Worm (Caenorhabditis elegans) whole organism, L2 larva: ENCODE measurements around the gene C16A3.5.
A peak's percentile ranks its signal among the peaks of the same experiment; 100 is the strongest.

Experiments used
- C34F6.9 ChIP-seq: fragments of 150-350 bp; optimal IDR thresholded peaks from 2 replicates; lab custom pipeline; 2014; ENCODE audit warnings: missing biosample characterization, missing genetic modification characterization
- F13H6.1 ChIP-seq: sonication (generic microtip); optimal IDR thresholded peaks from 2 replicates; lab custom pipeline; 2016; ENCODE audit warnings: missing genetic modification characterization, missing compliant biosample characterization
- R02D3.7 ChIP-seq: fragments of 150-350 bp; optimal IDR thresholded peaks from 2 replicates; lab custom pipeline; 2014; ENCODE audit warnings: missing biosample characterization, missing genetic modification characterization
- Y55F3AM.14 ChIP-seq: fragments of 200-800 bp; sonication (Bioruptor generic); optimal IDR thresholded peaks from 2 replicates; lab custom pipeline; 2018; ENCODE audit warnings: mild to moderate bottlenecking, missing genetic modification characterization, missing compliant biosample characterization
- ZK546.5 ChIP-seq: sonication (generic microtip); optimal IDR thresholded peaks from 2 replicates; lab custom pipeline; 2017; ENCODE audit warnings: missing biosample characterization, missing genetic modification characterization
- alr-1 ChIP-seq: fragments of 150-350 bp; optimal IDR thresholded peaks from 2 replicates; lab custom pipeline; 2014; ENCODE audit warnings: missing biosample characterization, missing genetic modification characterization
- aly-2 ChIP-seq: fragments of 150-350 bp; optimal IDR thresholded peaks from 2 replicates; lab custom pipeline; 2014; ENCODE audit warnings: missing biosample characterization, missing genetic modification characterization
- ama-1 ChIP-seq: fragments of 150-350 bp; optimal IDR thresholded peaks from 2 replicates; lab custom pipeline; 2018; ENCODE audit warnings: inconsistent platforms
- blmp-1 ChIP-seq: sonication (generic microtip); optimal IDR thresholded peaks from 2 replicates; lab custom pipeline; 2017; ENCODE audit warnings: missing genetic modification characterization, mild to moderate bottlenecking, missing compliant biosample characterization, antibody characterized with exemption, moderate library complexity; ENCODE audit not compliant: insufficient read depth
- ceh-82 ChIP-seq: fragments of 150-350 bp; optimal IDR thresholded peaks from 2 replicates; lab custom pipeline; 2014; ENCODE audit warnings: missing biosample characterization, missing genetic modification characterization
- crh-2 ChIP-seq: sonication (generic microtip); optimal IDR thresholded peaks from 2 replicates; lab custom pipeline; 2017; ENCODE audit warnings: missing biosample characterization, missing genetic modification characterization
- dmd-4 ChIP-seq: sonication (generic microtip); optimal IDR thresholded peaks from 2 replicates; lab custom pipeline; 2017; ENCODE audit warnings: missing biosample characterization, missing genetic modification characterization
- egl-27 ChIP-seq: sonication (generic microtip); optimal IDR thresholded peaks from 3 replicates; lab custom pipeline; 2017; ENCODE audit warnings: missing biosample characterization, missing genetic modification reagents, missing genetic modification characterization
- elt-1 ChIP-seq: fragments of 150-350 bp; optimal IDR thresholded peaks from 2 replicates; lab custom pipeline; 2014; ENCODE audit warnings: missing biosample characterization, missing genetic modification characterization
- fos-1 ChIP-seq: fragments of 150-350 bp; optimal IDR thresholded peaks from 2 replicates; lab custom pipeline; 2014; ENCODE audit warnings: missing biosample characterization, missing genetic modification characterization
- gmeb-1 ChIP-seq: fragments of 150-350 bp; optimal IDR thresholded peaks from 2 replicates; lab custom pipeline; 2014; ENCODE audit warnings: missing biosample characterization, missing genetic modification characterization
- lin-11 ChIP-seq: fragments of 150-350 bp; sonication (generic microtip); optimal IDR thresholded peaks from 2 replicates; lab custom pipeline; 2014; ENCODE audit warnings: missing biosample characterization, missing genetic modification characterization, inconsistent platforms, mixed read lengths
- lin-13 ChIP-seq: fragments of 150-350 bp; optimal IDR thresholded peaks from 2 replicates; lab custom pipeline; 2014; ENCODE audit warnings: missing biosample characterization, missing genetic modification reagents, missing genetic modification characterization
- lin-39 ChIP-seq: fragments of 150-350 bp; optimal IDR thresholded peaks from 2 replicates; lab custom pipeline; 2014; ENCODE audit warnings: missing biosample characterization, missing genetic modification reagents, missing genetic modification characterization
- lsy-2 ChIP-seq, 2 experiments: fragments of 150-350 bp in 1 of 2; sonication (generic microtip) in 1 of 2; optimal IDR thresholded peaks; 2 replicates each; lab custom pipeline; 2014 to 2017; ENCODE audit warnings: missing biosample characterization in 2 of 2, missing genetic modification characterization in 2 of 2
- mab-5 ChIP-seq: fragments of 150-350 bp; optimal IDR thresholded peaks from 2 replicates; lab custom pipeline; 2014; ENCODE audit warnings: missing biosample characterization, missing genetic modification characterization
- mbf-1 ChIP-seq: sonication (generic microtip); optimal IDR thresholded peaks from 2 replicates; lab custom pipeline; 2017; ENCODE audit warnings: missing biosample characterization, missing genetic modification characterization
- mdl-1 ChIP-seq, 2 experiments: fragments of 150-350 bp in 1 of 2; sonication (generic microtip) in 1 of 2; optimal IDR thresholded peaks; 2 replicates each; lab custom pipeline; 2017; ENCODE audit warnings: missing biosample characterization in 2 of 2, missing genetic modification characterization in 2 of 2
- nhr-10 ChIP-seq: sonication (generic microtip); optimal IDR thresholded peaks from 2 replicates; lab custom pipeline; 2017; ENCODE audit warnings: missing biosample characterization, missing genetic modification characterization
- nhr-129 ChIP-seq: fragments of 150-350 bp; optimal IDR thresholded peaks from 2 replicates; lab custom pipeline; 2014; ENCODE audit warnings: missing biosample characterization, missing genetic modification characterization
- nhr-21 ChIP-seq: fragments of 150-350 bp; optimal IDR thresholded peaks from 2 replicates; lab custom pipeline; 2014; ENCODE audit warnings: missing biosample characterization, missing genetic modification characterization
- nhr-23 ChIP-seq: fragments of 150-350 bp; optimal IDR thresholded peaks from 2 replicates; lab custom pipeline; 2014; ENCODE audit warnings: missing biosample characterization, missing genetic modification reagents, missing genetic modification characterization
- nhr-237 ChIP-seq: fragments of 150-350 bp; optimal IDR thresholded peaks from 2 replicates; lab custom pipeline; 2014; ENCODE audit warnings: missing biosample characterization, missing genetic modification characterization
- nhr-25 ChIP-seq: fragments of 150-350 bp; sonication (generic microtip); optimal IDR thresholded peaks from 3 replicates; lab custom pipeline; 2014; ENCODE audit warnings: missing biosample characterization, missing genetic modification characterization
- nhr-6 ChIP-seq: fragments of 150-350 bp; optimal IDR thresholded peaks from 2 replicates; lab custom pipeline; 2014; ENCODE audit warnings: missing biosample characterization, missing genetic modification characterization
- nhr-77 ChIP-seq: fragments of 150-350 bp; optimal IDR thresholded peaks from 2 replicates; lab custom pipeline; 2014; ENCODE audit warnings: missing biosample characterization, missing genetic modification characterization
- peb-1 ChIP-seq: fragments of 150-350 bp; optimal IDR thresholded peaks from 2 replicates; lab custom pipeline; 2014; ENCODE audit warnings: missing biosample characterization, missing genetic modification characterization
- sem-4 ChIP-seq: fragments of 150-350 bp; optimal IDR thresholded peaks from 2 replicates; lab custom pipeline; 2014; ENCODE audit warnings: missing biosample characterization, missing genetic modification reagents, missing genetic modification characterization
- sma-3 ChIP-seq: sonication (generic microtip); optimal IDR thresholded peaks from 2 replicates; lab custom pipeline; 2016; ENCODE audit warnings: missing genetic modification reagents, missing genetic modification characterization, missing compliant biosample characterization
- sma-9 ChIP-seq, 2 experiments: fragments of 150-350 bp in 1 of 2; sonication (generic microtip) in 1 of 2; optimal IDR thresholded peaks; 2 replicates each; lab custom pipeline; 2014 to 2016; ENCODE audit warnings: missing genetic modification characterization in 2 of 2, mild to moderate bottlenecking in 1 of 2, missing biosample characterization in 1 of 2, missing compliant biosample characterization in 1 of 2, missing genetic modification reagents in 1 of 2, moderate library complexity in 1 of 2
- unc-39 ChIP-seq: fragments of 150-350 bp; optimal IDR thresholded peaks from 2 replicates; lab custom pipeline; 2014; ENCODE audit warnings: missing biosample characterization, missing genetic modification characterization
- unc-55 ChIP-seq: fragments of 150-350 bp; sonication (generic microtip); optimal IDR thresholded peaks from 3 replicates; lab custom pipeline; 2014; ENCODE audit warnings: missing biosample characterization, missing genetic modification reagents, missing genetic modification characterization
- unc-62 ChIP-seq: fragments of 150-350 bp; optimal IDR thresholded peaks from 2 replicates; lab custom pipeline; 2014; ENCODE audit warnings: missing biosample characterization, missing genetic modification reagents, missing genetic modification characterization
- zag-1 ChIP-seq: fragments of 150-350 bp; optimal IDR thresholded peaks from 2 replicates; lab custom pipeline; 2014; ENCODE audit warnings: missing biosample characterization, missing genetic modification characterization
- ztf-1 ChIP-seq: fragments of 200-800 bp; sonication (Bioruptor generic); conservative IDR thresholded peaks from 2 replicates; pipeline ENCODE4 v1.3.6; 2022; ENCODE audit warnings: missing genetic modification characterization, missing compliant biosample characterization
- ztf-4 ChIP-seq: fragments of 150-350 bp; optimal IDR thresholded peaks from 2 replicates; lab custom pipeline; 2014; ENCODE audit warnings: missing biosample characterization, missing genetic modification characterization

C16A3.5 gene

DNA sequence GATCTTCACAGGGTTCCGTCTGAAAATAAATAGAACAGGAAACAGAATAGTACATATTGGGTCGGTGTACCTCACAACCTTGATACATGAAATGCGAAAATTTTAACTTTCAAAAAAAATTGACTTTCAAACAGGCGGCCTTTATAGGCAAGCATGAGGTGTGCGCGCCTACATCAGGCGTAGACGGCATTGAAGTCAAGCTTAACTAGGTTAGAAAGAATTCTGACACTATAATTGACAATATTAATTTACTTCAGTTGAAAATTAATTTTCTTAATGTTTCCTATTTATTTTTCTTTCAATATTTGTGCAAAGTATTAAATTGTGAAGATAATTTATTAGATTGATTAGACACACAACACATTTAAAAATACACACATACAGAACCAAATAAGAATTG lies 31.3 kb downstream of the C16A3.5 start, which contains the start of gene C05D11.5:
TSS of gene C05D11.5 (minus strand) at position 101 of the 400 bp plus-strand sequence.
- TF ChIP-seq ZK546.5 (no peak), nhr-237 (no peak), R02D3.7 (tag; lab: Kevin White, UChicago) (no peak), unc-62 (no peak), aly-2 (no peak), mdl-1 (tag; optimal IDR thresholded peaks at IDR 0.05; lab: Kevin White, UChicago) (no peak)
- TF ChIP-seq, all 48 proteins: peak for 0

DNA sequence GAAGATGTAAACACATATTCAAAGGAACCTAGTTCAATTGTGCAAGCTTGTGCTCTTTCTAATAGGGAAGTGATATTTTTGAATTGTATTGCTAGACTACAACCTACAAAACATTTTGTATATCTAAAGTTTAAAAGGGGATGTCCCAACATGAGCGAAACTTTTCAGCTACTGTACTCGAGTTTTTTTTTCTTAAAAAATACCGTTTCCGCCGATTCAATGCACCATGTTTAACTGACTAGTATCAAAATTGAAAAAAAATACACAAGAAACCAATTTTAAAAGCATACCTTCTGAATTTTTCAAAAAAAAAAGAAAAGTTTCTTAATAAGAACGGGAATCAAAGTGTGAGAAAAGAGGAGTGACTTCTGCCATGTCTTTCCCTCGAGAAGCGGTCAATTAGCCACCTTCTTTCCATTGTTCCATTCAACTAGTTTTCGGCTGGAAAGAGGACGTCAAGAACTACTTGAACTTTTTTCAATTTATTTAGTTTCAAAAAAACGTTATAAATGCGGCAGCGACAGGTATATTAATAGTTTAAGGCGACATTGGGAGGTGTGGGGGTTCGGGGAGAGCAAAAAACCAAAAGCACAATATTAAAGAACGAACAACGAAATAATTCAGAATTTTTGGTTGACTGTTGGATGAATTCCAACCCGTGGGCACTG lies 34.9 kb downstream of the C16A3.5 start, which contains the start of gene nas-4:
TSS of gene nas-4 (minus strand) at position 351 of the 668 bp plus-strand sequence.
- TF ChIP-seq peb-1 (no peak), nhr-21 (tag; lab: Kevin White, UChicago) (peak; percentile 17), nhr-23 (tag; lab: Kevin White, UChicago) (no peak), nhr-6 (peak; percentile 14), ama-1 (peak; percentile 69), ztf-4 (tag; lab: Kevin White, UChicago) (peak; percentile 69), blmp-1 (tag; lab: Kevin White, UChicago) (peak; percentile 3), R02D3.7 (tag; lab: Kevin White, UChicago) (no peak), mbf-1 (tag; lab: Kevin White, UChicago) (no peak), lsy-2 (tag; optimal IDR thresholded peaks at IDR 0.05; lab: Kevin White, UChicago) (peak in 1 of 2 experiments; percentile 9), egl-27 (tag; lab: Kevin White, UChicago) (no peak), crh-2 (peak; percentile 36), gmeb-1 (tag; lab: Kevin White, UChicago) (no peak), Y55F3AM.14 (GFP tag; lab: Kevin White, UChicago) (peak; percentile 35), lin-39 (tag; lab: Kevin White, UChicago) (no peak), lin-11 (tag; lab: Kevin White, UChicago) (no peak), unc-55 (peak; percentile 7), sma-3 (GFP tag; lab: Kevin White, UChicago) (peak; percentile 46), lin-13 (GFP tag; lab: Kevin White, UChicago) (peak; percentile 42), nhr-25 (tag; lab: Kevin White, UChicago) (peak; percentile 27), ztf-1 (no peak), sma-9 (GFP tag; optimal IDR thresholded peaks at IDR 0.05; lab: Kevin White, UChicago) (no peak), sma-9 (tag; optimal IDR thresholded peaks at IDR 0.05; lab: Kevin White, UChicago) (no peak), nhr-237 (no peak)

DNA sequence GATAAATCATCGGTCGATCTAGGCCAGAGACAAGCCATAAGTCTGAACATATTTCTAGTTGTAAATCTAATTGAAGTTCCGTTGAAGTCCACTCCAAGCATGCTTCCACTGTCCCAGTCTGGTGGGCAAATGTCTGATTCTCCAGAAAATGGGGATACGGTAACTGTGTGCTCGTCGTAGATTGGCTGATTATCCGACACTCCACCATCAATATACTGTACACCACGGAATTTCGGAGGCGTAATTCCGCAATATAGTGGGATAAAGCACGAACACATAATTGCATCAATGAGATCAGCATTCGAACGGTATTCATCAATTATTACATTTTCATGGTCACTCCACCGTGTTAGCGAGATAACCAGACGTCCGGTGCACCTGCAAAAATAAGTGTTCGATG lies 37.7 kb downstream of the C16A3.5 start:
- TF ChIP-seq R02D3.7 (tag; lab: Kevin White, UChicago) (no peak), fos-1 (tag; lab: Kevin White, UChicago) (no peak), nhr-129 (tag; lab: Kevin White, UChicago) (no peak), lin-13 (GFP tag; lab: Kevin White, UChicago) (no peak)

DNA sequence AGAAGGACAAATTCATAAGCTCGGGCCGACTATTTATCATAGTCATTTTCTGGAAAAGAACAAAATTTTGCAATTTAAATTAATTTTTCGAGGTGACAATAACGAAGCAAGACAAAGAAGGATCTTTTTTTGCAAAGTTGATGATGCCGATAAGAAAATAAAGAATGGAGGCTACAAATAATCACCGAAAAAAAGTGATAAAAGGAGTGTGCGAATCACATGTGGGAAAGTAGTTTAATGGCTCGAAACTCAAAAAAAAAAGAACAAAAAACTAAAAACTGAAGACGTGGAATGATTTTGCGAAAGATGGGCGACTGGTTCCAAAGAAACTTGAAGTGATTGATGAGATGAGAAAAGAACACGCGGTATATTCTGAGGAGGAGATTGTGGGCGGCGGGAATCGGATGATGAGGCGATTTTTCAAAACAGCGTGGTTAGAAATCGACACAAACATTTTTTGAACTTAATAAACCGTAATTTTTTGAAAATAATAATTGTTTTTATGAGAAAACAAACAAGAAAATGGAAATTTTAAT lies 38.9 kb downstream of the C16A3.5 start, which contains the start of gene atgl-1:
TSS of gene atgl-1 (minus strand) at position 51 of the 536 bp plus-strand sequence.
- TF ChIP-seq dmd-4 (tag; lab: Kevin White, UChicago) (no peak), elt-1 (tag; lab: Kevin White, UChicago) (no peak), ama-1 (peak; percentile 48), ztf-1 (no peak), unc-62 (no peak), sem-4 (no peak), lsy-2 (tag; optimal IDR thresholded peaks at IDR 0.05; lab: Kevin White, UChicago) (no peak), nhr-77 (tag; lab: Kevin White, UChicago) (no peak), zag-1 (tag; lab: Kevin White, UChicago) (no peak), alr-1 (tag; lab: Kevin White, UChicago) (no peak), lin-11 (tag; lab: Kevin White, UChicago) (no peak), F13H6.1 (tag; lab: Kevin White, UChicago) (no peak), ZK546.5 (no peak), nhr-10 (tag; lab: Kevin White, UChicago) (no peak), sma-9 (GFP tag; optimal IDR thresholded peaks at IDR 0.05; lab: Kevin White, UChicago) (no peak), sma-9 (tag; optimal IDR thresholded peaks at IDR 0.05; lab: Kevin White, UChicago) (no peak), aly-2 (no peak), sma-3 (GFP tag; lab: Kevin White, UChicago) (no peak), nhr-21 (tag; lab: Kevin White, UChicago) (peak; percentile 11), peb-1 (no peak), unc-39 (no peak), unc-55 (no peak), ceh-82 (tag; lab: Kevin White, UChicago) (no peak), Y55F3AM.14 (GFP tag; lab: Kevin White, UChicago) (no peak), nhr-23 (tag; lab: Kevin White, UChicago) (no peak), mbf-1 (tag; lab: Kevin White, UChicago) (no peak), blmp-1 (tag; lab: Kevin White, UChicago) (no peak), R02D3.7 (tag; lab: Kevin White, UChicago) (no peak), mdl-1 (tag; optimal IDR thresholded peaks at IDR 0.05; lab: Kevin White, UChicago) (peak in 1 of 2 experiments; percentile 19), lin-39 (tag; lab: Kevin White, UChicago) (no peak), lin-13 (GFP tag; lab: Kevin White, UChicago) (no peak), nhr-6 (no peak), fos-1 (tag; lab: Kevin White, UChicago) (peak; percentile 17), C34F6.9 (tag; lab: Kevin White, UChicago) (no peak), nhr-25 (tag; lab: Kevin White, UChicago) (peak; percentile 24), mab-5 (tag; lab: Kevin White, UChicago) (no peak)
